Worm (Caenorhabditis elegans): Measurements from ENCODE around the gene srg-47.
A peak's percentile ranks its signal among the peaks of the same experiment; 100 is the strongest.

The srg-47 gene

DNA sequence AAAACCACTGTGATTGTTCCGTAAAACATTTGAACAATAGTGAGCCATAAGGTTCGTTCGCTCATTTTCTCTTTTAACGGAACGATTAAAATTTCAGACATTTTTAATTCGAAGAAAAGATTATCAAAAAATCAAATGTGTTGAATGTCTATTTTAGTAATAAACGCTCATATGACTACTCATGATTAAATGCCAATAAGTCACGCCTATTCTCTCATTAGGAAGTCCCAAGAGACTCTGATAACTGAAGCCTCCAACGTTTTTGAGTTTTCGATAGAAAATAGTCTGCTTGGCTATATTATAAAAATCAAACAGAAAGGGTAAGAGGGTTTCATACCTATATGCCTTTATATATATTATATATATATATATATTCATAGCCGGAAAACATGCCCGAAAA, at the start of gene srg-47:
Gene srg-47, minus strand, starts transcription at position 101 of the 400 bp plus-strand sequence.
- TF ChIP-seq sdz-12 (GFP tag; optimal IDR thresholded peaks at IDR 0.05): no peak
- no peak for TF ChIP-seq ama-1 (optimal IDR thresholded peaks at IDR 0.05)
- no peak for TF ChIP-seq R02D3.7 (tag; optimal IDR thresholded peaks at IDR 0.05)

DNA sequence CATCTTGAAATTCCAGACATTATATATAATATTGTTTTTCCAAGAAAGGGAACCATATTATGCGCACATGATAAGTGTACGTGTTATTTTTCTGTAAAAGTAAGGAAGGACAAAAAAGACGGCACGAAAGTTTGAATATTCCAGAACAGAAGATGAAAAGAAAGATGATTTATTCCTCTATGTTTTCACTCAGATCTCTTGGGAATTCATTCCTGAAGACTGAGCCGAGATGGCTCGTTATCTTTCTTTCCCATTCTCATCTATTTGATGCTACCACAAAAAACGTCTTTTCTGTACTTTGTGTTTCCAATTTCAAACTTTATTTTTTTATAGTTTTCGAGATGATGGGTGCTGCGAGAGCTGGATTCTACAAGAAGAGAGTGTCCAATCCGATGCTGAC, 47.7 kb upstream of the srg-47 start:
- TF ChIP-seq nhr-102 (tag; optimal IDR thresholded peaks at IDR 0.05) (no peak), F26F4.8 (GFP tag; conservative IDR thresholded peaks at IDR 0.05) (no peak), cey-2 (tag; optimal IDR thresholded peaks at IDR 0.05; ENCODE audit: borderline replicate concordance, insufficient read depth) (no peak), unc-130 (GFP tag; optimal IDR thresholded peaks at IDR 0.05) (no peak), zag-1 (tag; optimal IDR thresholded peaks at IDR 0.05) (no peak), nhr-237 (tag; optimal IDR thresholded peaks at IDR 0.05) (no peak), ces-1 (GFP tag; optimal IDR thresholded peaks at IDR 0.05) (no peak), unc-39 (tag; optimal IDR thresholded peaks at IDR 0.05) (no peak), set-16 (GFP tag; IDR thresholded peaks at IDR 0.05) (no peak), lin-13 (GFP tag; optimal IDR thresholded peaks at IDR 0.05) (no peak), tag-97 (GFP tag; IDR thresholded peaks at IDR 0.05) (no peak), nhr-10 (tag; optimal IDR thresholded peaks at IDR 0.05) (no peak), saeg-2 (GFP tag; IDR thresholded peaks at IDR 0.05) (no peak), nhr-6 (tag; optimal IDR thresholded peaks at IDR 0.05) (no peak), snpc-4 (tag; optimal IDR thresholded peaks at IDR 0.05) (no peak), nhr-48 (tag; optimal IDR thresholded peaks at IDR 0.05) (no peak), D1046.2 (GFP tag; IDR thresholded peaks at IDR 0.05) (no peak)

DNA sequence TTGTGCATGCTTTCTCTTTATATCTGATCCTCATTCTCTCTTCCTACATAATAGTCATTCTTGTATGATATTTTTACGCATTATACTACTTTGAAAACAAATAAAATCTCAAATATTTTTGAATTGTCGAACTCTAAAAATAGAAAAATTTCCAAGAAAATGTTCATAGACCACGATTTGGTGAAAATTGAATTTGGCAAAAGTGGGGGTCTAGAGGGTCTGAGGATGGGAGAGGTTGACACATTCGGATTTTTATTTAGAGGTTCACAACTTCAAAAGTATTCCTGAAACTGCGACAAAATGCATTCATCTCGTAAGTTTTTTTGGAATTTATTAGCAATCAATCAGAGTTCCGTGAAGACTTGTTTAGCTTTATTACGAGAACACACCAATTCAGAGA, 43.9 kb upstream of the srg-47 start, which contains the start of gene glb-22:
Gene glb-22, plus strand, starts transcription at position 301 of the 400 bp plus-strand sequence.
- TF ChIP-seq lsy-2 (tag; optimal IDR thresholded peaks at IDR 0.05): no peak
- no peak for TF ChIP-seq mdl-1 (tag; optimal IDR thresholded peaks at IDR 0.05)
- TF ChIP-seq ZK337.2 (GFP tag; IDR thresholded peaks at IDR 0.05): no peak
- no peak for TF ChIP-seq nhr-48 (tag; optimal IDR thresholded peaks at IDR 0.05)
- no peak for TF ChIP-seq ctbp-1 (GFP tag; IDR thresholded peaks at IDR 0.05)

DNA sequence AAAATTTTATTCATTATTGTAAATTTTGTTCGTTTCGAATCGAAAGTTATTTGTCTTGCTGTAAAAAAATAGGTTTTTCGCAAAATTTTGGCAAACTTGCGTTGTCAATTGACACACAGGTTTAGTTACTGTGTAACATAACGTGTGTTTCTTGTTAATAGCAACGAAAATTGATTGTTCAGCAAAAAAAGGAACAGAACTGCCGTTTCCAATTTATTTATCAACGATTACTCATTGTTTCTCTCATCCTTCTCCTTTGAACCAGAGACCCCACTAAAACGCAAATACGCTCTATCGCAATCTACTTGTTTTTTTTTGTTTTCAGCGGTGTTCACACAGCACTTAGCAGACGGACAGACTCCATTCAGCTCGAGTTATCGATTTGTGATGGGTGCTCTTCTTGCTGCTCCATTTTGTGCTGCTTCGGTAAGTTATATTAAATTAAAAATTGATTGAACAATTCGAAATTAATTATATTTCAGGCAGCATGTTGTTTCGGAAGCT, 41.6 kb upstream of the srg-47 start, which contains the start of gene R11H6.2:
Gene R11H6.2, plus strand, starts transcription at position 326 of the 504 bp plus-strand sequence.
- TF ChIP-seq spr-3 (GFP tag; optimal IDR thresholded peaks at IDR 0.05) (no peak), daf-12 (tag; optimal IDR thresholded peaks at IDR 0.05) (no peak), hlh-30 (tag; optimal IDR thresholded peaks at IDR 0.05; ENCODE audit: insufficient read depth) (peak; percentile 35), fkh-10 (GFP tag; optimal IDR thresholded peaks at IDR 0.05) (no peak), saeg-2 (GFP tag; IDR thresholded peaks at IDR 0.05) (no peak), ceh-62 (tag; optimal IDR thresholded peaks at IDR 0.05) (no peak), F10B5.3 (tag; optimal IDR thresholded peaks at IDR 0.05) (no peak), nhr-28 (tag; optimal IDR thresholded peaks at IDR 0.05) (peak; percentile 48), ZK337.2 (GFP tag; IDR thresholded peaks at IDR 0.05) (no peak), mdt-29 (GFP tag; IDR thresholded peaks at IDR 0.05) (no peak), nhr-25 (tag; optimal IDR thresholded peaks at IDR 0.05; ENCODE audit: borderline replicate concordance, insufficient read depth) (no peak), cey-2 (tag; optimal IDR thresholded peaks at IDR 0.05; ENCODE audit: borderline replicate concordance, insufficient read depth) (no peak), D1046.2 (GFP tag; IDR thresholded peaks at IDR 0.05) (no peak), nhr-42 (GFP tag; IDR thresholded peaks at IDR 0.05) (no peak), arid-1 (GFP tag; conservative IDR thresholded peaks at IDR 0.05) (no peak), ceh-20 (GFP tag; IDR thresholded peaks at IDR 0.05) (no peak), Y75B8A.6 (GFP tag; IDR thresholded peaks at IDR 0.05) (no peak), Y105C5A.15 (GFP tag; IDR thresholded peaks at IDR 0.05) (no peak), aly-2 (tag; optimal IDR thresholded peaks at IDR 0.05) (no peak), lin-29 (GFP tag; IDR thresholded peaks at IDR 0.05) (no peak), ztf-7 (tag; optimal IDR thresholded peaks at IDR 0.05) (no peak), vab-7 (GFP tag; IDR thresholded peaks at IDR 0.05) (no peak), set-16 (GFP tag; IDR thresholded peaks at IDR 0.05) (no peak), tra-1 (GFP tag; IDR thresholded peaks at IDR 0.05) (no peak), ceh-44 (GFP tag; IDR thresholded peaks at IDR 0.05) (no peak), nhr-41 (GFP tag; IDR thresholded peaks at IDR 0.05) (no peak), gei-8 (GFP tag; optimal IDR thresholded peaks at IDR 0.05) (no peak), skn-1 (tag; optimal IDR thresholded peaks at IDR 0.05) (no peak)

Measured in whole organism, L4 larva.